Fruit fly (Drosophila melanogaster): Measurements from ENCODE around the gene smog.

Gene smog

dm6 chr2L:4861503-4861902, 8.8 kb downstream of the smog start (continued):
- TF ChIP-seq CG11696 (GFP tag; IDR thresholded peaks at IDR 0.05) (peak; percentile 53; the same call in 1 of the 2 replicates), sc (optimal IDR thresholded peaks at IDR 0.05) (no peak), sc (GFP tag; optimal IDR thresholded peaks at IDR 0.05) (no peak), Nf-YC (tag; optimal IDR thresholded peaks at IDR 0.05) (no peak), z (GFP tag; IDR thresholded peaks at IDR 0.05) (no peak), Chrac-16 (GFP tag; optimal IDR thresholded peaks at IDR 0.05) (no peak), CG2712 (tag; optimal IDR thresholded peaks at IDR 0.05) (no peak), al (GFP tag; IDR thresholded peaks at IDR 0.05) (no peak), CG8944 (GFP tag; optimal IDR thresholded peaks at IDR 0.05) (no peak), Nf-YA (GFP tag; IDR thresholded peaks at IDR 0.05) (no peak), corto (GFP tag; optimal IDR thresholded peaks at IDR 0.05) (no peak), CrebB (tag; optimal IDR thresholded peaks at IDR 0.05) (no peak), hb (GFP tag; IDR thresholded peaks at IDR 0.05; ENCODE audit: partially characterized antibody) (no peak), luna (GFP tag; optimal IDR thresholded peaks at IDR 0.05) (no peak), Mrtf (GFP tag; IDR thresholded peaks at IDR 0.05) (0 out of 3 replicates have a peak, but pooled peaks have one; percentile 56), CG12391 (tag; optimal IDR thresholded peaks at IDR 0.05) (peak; percentile 2), lilli (GFP tag; optimal IDR thresholded peaks at IDR 0.05) (peak; percentile 48), Adf1 (GFP tag; IDR thresholded peaks at IDR 0.05) (no peak), dati (GFP tag; IDR thresholded peaks at IDR 0.05) (no peak), nerfin-1 (tag; optimal IDR thresholded peaks at IDR 0.05) (no peak), CG9727 (GFP tag; optimal IDR thresholded peaks at IDR 0.05) (peak; percentile 4), CG10462 (GFP tag; optimal IDR thresholded peaks at IDR 0.05) (no peak), Dfd (GFP tag; optimal IDR thresholded peaks at IDR 0.05) (no peak), grn (GFP tag; optimal IDR thresholded peaks at IDR 0.05) (no peak), CG9609 (GFP tag; optimal IDR thresholded peaks at IDR 0.05) (no peak), toy (GFP tag; IDR thresholded peaks at IDR 0.05) (peak; percentile 42; the same call in 1 of the 2 replicates), sna (GFP tag; IDR thresholded peaks at IDR 0.05; ENCODE audit: partially characterized antibody) (no peak), Bgb (GFP tag; IDR thresholded peaks at IDR 0.05; ENCODE audit: partially characterized antibody) (no peak), CG18011 (GFP tag; optimal IDR thresholded peaks at IDR 0.05) (no peak), pum (GFP tag; optimal IDR thresholded peaks at IDR 0.05) (no peak), hbn (GFP tag; IDR thresholded peaks at IDR 0.05; ENCODE audit: partially characterized antibody) (no peak), Dip2 (GFP tag; IDR thresholded peaks at IDR 0.05) (no peak), gcm2 (GFP tag; optimal IDR thresholded peaks at IDR 0.05) (no peak), CG12299 (tag; optimal IDR thresholded peaks at IDR 0.05) (no peak), CG9797 (GFP tag; optimal IDR thresholded peaks at IDR 0.05) (no peak), CG6175 (GFP tag; IDR thresholded peaks at IDR 0.05) (0 out of 3 replicates have a peak, but pooled peaks have one; percentile 37), CG14050 (GFP tag; IDR thresholded peaks at IDR 0.05) (no peak), CG8359 (GFP tag; optimal IDR thresholded peaks at IDR 0.05; ENCODE audit: borderline replicate concordance) (no peak), Med (GFP tag) (no peak), crp (GFP tag; optimal IDR thresholded peaks at IDR 0.05) (no peak), pnt (GFP tag; optimal IDR thresholded peaks at IDR 0.05) (no peak), CG12236 (GFP tag; optimal IDR thresholded peaks at IDR 0.05) (no peak), insv (GFP tag; optimal IDR thresholded peaks at IDR 0.05) (no peak), CG2116 (GFP tag; optimal IDR thresholded peaks at IDR 0.05) (no peak), NC2α (GFP tag; optimal IDR thresholded peaks at IDR 0.05) (no peak), CG2889 (GFP tag; IDR thresholded peaks at IDR 0.05) (no peak), CG2129 (GFP tag; IDR thresholded peaks at IDR 0.05; ENCODE audit: partially characterized antibody) (no peak), stc (GFP tag; IDR thresholded peaks at IDR 0.05) (0 out of 2 replicates have a peak, but pooled peaks have one; percentile 27), vfl (GFP tag; optimal IDR thresholded peaks at IDR 0.05) (no peak), CG6854 (GFP tag; optimal IDR thresholded peaks at IDR 0.05) (no peak), bbx (GFP tag; IDR thresholded peaks at IDR 0.05; ENCODE audit: partially characterized antibody) (no peak), CG17186 (GFP tag; optimal IDR thresholded peaks at IDR 0.05) (no peak)
